Worm (Caenorhabditis elegans): ENCODE results near the gene Y51H7BR.7.
A peak's percentile ranks its signal among the peaks of the same experiment; 100 is the strongest.

The Y51H7BR.7 gene

DNA sequence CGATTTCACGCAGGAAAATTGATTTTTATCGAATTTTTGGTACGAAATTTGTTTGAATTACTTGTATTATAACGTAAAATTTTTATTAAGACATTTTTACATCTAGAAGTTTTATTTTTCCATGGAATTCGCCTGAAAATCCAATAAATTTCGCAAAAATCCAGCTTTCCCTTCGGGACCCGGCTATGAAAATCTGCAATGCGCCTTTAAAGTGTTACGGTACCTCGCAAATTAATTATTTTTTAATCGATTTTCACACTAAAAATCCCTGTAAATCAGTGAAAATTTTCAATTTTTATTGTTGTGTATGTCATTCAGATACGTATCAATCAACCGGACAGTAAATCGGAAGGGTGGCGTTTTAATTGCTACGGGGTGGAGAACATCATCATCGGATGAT lies 24.4 kb downstream of the Y51H7BR.7 start:
- TF ChIP-seq tag-97 (GFP tag; IDR thresholded peaks at IDR 0.05): no peak
- TF ChIP-seq ceh-20 (GFP tag; IDR thresholded peaks at IDR 0.05): no peak
- no peak for TF ChIP-seq ceh-32 (tag; optimal IDR thresholded peaks at IDR 0.05; ENCODE audit: poor library complexity)
- TF ChIP-seq gei-8 (GFP tag; optimal IDR thresholded peaks at IDR 0.05): no peak
- TF ChIP-seq unc-39 (tag; optimal IDR thresholded peaks at IDR 0.05): no peak
- TF ChIP-seq nhr-41 (GFP tag; IDR thresholded peaks at IDR 0.05): no peak

DNA sequence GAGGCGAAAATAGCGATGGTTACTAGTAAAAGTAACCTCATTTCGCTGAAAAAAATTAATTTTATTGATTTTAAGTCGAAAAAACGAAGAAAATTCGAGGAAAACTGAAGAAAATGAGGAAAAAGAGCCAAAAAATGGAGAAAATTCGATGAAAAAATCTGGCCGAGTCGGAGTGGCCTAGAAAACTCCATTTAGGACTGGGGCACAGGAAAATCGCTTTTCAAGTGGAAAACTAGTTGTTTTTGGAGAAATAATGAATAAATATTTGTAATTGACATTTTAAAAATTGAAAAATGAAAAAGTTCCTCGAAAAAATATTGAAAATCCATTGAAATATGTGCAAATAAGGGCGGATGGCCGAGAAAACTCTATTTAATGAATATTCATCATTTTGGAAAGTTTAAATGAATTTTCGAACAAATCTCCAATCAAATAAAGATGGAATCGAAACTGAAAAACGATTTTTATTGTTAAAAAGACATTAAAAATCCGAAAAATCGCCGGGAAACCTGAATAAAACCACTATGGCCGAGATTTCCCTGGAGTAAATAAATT lies 25.0 kb downstream of the Y51H7BR.7 start, which contains the start of gene emc-1:
Gene emc-1, minus strand, starts transcription at position 45 of the 555 bp plus-strand sequence.
- peak in 1 of 2 experiments; percentile 68 for TF ChIP-seq hif-1 (tag; optimal IDR thresholded peaks at IDR 0.05)
- TF ChIP-seq daf-16 (GFP tag; optimal IDR thresholded peaks at IDR 0.05): no peak
- TF ChIP-seq daf-16 (tag; optimal IDR thresholded peaks at IDR 0.05): no peak
- no peak for TF ChIP-seq Y5F2A.4 (GFP tag; optimal IDR thresholded peaks at IDR 0.05)
- peak; percentile 59 for TF ChIP-seq mes-2 (tag; optimal IDR thresholded peaks at IDR 0.05; ENCODE audit: poor library complexity, severe bottlenecking)

DNA sequence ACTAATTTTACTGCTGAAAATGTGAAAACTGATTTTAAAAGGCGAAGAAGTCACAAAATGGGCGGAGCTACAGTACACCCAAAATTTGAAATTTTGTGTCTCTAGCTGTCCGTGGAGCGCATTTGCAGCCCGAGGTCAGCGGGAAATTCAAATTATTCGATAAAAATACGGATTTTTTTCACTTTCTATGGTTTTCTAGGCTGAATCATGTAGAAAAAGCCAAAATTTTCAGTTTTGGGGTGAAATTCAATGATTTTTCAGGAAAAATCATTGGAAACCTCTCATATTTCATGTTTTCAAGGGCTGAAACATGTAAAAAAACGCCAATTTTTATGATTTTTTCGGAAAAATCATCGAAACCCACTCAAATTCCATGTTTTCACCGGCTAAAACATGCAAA lies 34.6 kb downstream of the Y51H7BR.7 start:
- TF ChIP-seq aha-1 (tag) (peak; percentile 90), ces-1 (GFP tag; optimal IDR thresholded peaks at IDR 0.05) (no peak)

DNA sequence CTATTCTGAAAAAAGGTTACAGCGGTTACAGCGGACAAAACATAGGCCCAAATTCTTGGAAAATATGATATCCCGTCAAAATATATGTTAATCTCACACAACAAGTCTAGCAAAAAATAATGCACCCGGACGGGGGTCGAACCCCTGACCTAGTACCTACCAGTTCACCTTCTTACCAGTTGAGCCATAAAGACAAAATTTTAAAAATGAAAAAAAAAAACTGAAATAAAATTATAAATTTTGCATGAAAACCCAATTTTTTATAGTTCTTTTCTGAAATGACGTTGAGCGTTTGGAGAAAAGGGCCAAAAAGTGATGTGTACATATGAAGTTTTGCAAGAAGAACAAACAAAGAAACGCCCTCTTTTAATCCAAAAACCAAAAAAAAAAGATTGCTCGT lies 43.0 kb downstream of the Y51H7BR.7 start:
- TF ChIP-seq ztf-7 (tag; optimal IDR thresholded peaks at IDR 0.05) (no peak), F10B5.3 (tag; optimal IDR thresholded peaks at IDR 0.05) (no peak), spr-3 (GFP tag; optimal IDR thresholded peaks at IDR 0.05) (no peak), lsy-2 (tag; optimal IDR thresholded peaks at IDR 0.05) (no peak), skn-1 (tag; optimal IDR thresholded peaks at IDR 0.05) (no peak), unc-39 (tag; optimal IDR thresholded peaks at IDR 0.05) (no peak), ZK546.5 (tag; optimal IDR thresholded peaks at IDR 0.05) (no peak), T20F7.1 (GFP tag; optimal IDR thresholded peaks at IDR 0.05) (no peak), egl-43 (GFP tag; IDR thresholded peaks at IDR 0.05) (no peak), madf-5 (GFP tag; IDR thresholded peaks at IDR 0.05) (no peak), lin-15B (tag; optimal IDR thresholded peaks at IDR 0.05) (no peak), ces-1 (GFP tag; optimal IDR thresholded peaks at IDR 0.05) (no peak)

DNA sequence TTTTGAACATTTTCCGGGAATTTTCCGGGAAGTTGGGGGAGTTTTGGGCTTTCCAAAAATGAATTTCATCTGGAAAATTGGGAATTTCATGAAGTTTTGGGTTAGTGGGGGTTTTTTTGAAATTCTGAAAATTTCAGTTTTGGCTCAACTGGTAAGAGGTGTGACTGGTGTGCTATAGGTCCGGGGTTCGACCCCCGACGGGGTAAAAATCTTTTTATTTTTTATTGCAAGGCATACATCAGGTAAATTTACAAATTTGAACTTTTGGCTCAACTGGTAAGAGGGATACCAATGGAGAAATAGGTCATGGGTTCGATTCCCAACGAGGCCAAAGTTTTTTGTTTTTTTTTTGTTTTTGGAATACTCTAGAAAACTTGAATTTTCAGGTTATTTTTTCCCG lies 43.7 kb downstream of the Y51H7BR.7 start:
- TF ChIP-seq attf-4 (tag; optimal IDR thresholded peaks at IDR 0.05) (no peak), dmd-6 (GFP tag; IDR thresholded peaks at IDR 0.05) (no peak), daf-8 (GFP tag; IDR thresholded peaks at IDR 0.05) (no peak), lir-3 (tag; optimal IDR thresholded peaks at IDR 0.05) (no peak), mdt-29 (GFP tag; IDR thresholded peaks at IDR 0.05) (no peak), D1046.2 (GFP tag; IDR thresholded peaks at IDR 0.05) (no peak)

DNA sequence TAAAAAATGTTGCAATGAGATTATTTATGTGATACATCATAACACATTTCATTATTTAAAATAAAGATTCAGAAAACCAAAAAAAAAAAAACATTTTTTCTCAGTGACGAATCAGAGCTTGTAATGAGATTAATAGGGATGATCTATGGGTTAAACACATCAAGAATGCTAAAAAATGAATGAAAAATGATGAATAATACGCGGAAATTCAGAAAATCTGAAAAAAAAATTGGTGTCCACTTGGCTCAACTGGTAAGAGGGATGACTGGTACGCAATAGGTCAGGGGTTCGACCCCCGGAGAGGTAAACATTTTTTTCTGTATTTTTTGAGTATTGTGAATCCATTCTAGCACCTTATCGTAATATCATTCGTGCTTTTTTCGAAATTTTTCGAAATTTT lies 46.9 kb downstream of the Y51H7BR.7 start:
- no peak for TF ChIP-seq duxl-1 (tag; optimal IDR thresholded peaks at IDR 0.05; ENCODE audit: poor library complexity)
- TF ChIP-seq ceh-32 (tag; optimal IDR thresholded peaks at IDR 0.05; ENCODE audit: poor library complexity): no peak
- TF ChIP-seq jun-1 (tag; optimal IDR thresholded peaks at IDR 0.05): no peak
- no peak for TF ChIP-seq unc-39 (tag; optimal IDR thresholded peaks at IDR 0.05)
- no peak for TF ChIP-seq fkh-10 (GFP tag; optimal IDR thresholded peaks at IDR 0.05)
- no peak for TF ChIP-seq snpc-1.2 (GFP tag; IDR thresholded peaks at IDR 0.05)
- no peak for TF ChIP-seq mep-1 (tag; optimal IDR thresholded peaks at IDR 0.05)
- no peak for TF ChIP-seq zip-2 (tag; optimal IDR thresholded peaks at IDR 0.05)
- no peak for TF ChIP-seq T20F7.1 (GFP tag; optimal IDR thresholded peaks at IDR 0.05)
- TF ChIP-seq egl-27 (tag; optimal IDR thresholded peaks at IDR 0.05): no peak
- no peak for TF ChIP-seq zip-11 (GFP tag; IDR thresholded peaks at IDR 0.05)
